Fruit fly (Drosophila melanogaster): ENCODE measurements around the gene CG5122.

CG5122 gene

DNA sequence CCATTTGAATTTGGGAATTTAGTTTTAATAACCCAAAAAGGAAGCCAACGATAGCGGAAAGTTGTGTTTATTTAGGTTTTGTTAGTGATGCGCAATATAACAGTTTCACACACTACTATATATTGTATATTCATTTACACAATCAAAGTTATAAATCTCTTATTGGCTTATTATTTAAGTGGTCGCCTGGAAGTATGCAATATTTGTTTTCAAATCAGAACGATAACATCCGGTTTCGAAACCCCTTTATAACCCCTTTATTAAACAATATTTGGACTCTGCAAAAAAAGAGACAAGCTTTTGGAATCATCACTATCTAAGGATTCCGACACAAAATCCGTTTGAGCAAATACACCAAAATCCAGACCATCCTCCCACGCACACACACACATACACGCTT is 27.5 kb downstream of the CG5122 start:
- peak; percentile 22 for TF ChIP-seq CG15514 (GFP tag; optimal IDR thresholded peaks at IDR 0.05)
- peak; percentile 1 for TF ChIP-seq CG12659 (GFP tag; optimal IDR thresholded peaks at IDR 0.05)
- peak; percentile 42 for TF ChIP-seq Meics (GFP tag; optimal IDR thresholded peaks at IDR 0.05)
- TF ChIP-seq dati (GFP tag; IDR thresholded peaks at IDR 0.05) = no peak
- peak; percentile 48 for TF ChIP-seq BtbVII (GFP tag; optimal IDR thresholded peaks at IDR 0.05)
- peak; percentile 11 for TF ChIP-seq CG6254 (GFP tag; optimal IDR thresholded peaks at IDR 0.05)
- TF ChIP-seq Asciz (GFP tag; optimal IDR thresholded peaks at IDR 0.05) = peak; percentile 28
- TF ChIP-seq CG7987 (GFP tag; optimal IDR thresholded peaks at IDR 0.05) = peak; percentile 33
- no peak for TF ChIP-seq CG7271 (tag; optimal IDR thresholded peaks at IDR 0.05)
- 0 out of 2 replicates have a peak, but pooled peaks have one; percentile 31 for TF ChIP-seq CG16779 (GFP tag; IDR thresholded peaks at IDR 0.05)
- TF ChIP-seq CG34376 (GFP tag; optimal IDR thresholded peaks at IDR 0.05) = peak; percentile 34
- no peak for TF ChIP-seq CG10209 (GFP tag; optimal IDR thresholded peaks at IDR 0.05)
- TF ChIP-seq CG3163 (GFP tag; optimal IDR thresholded peaks at IDR 0.05) = no peak
- peak; percentile 51 for TF ChIP-seq CG3281 (GFP tag; optimal IDR thresholded peaks at IDR 0.05)
- peak; percentile 21 for TF ChIP-seq cg (GFP tag; optimal IDR thresholded peaks at IDR 0.05)
- peak; percentile 14 for TF ChIP-seq CG2116 (GFP tag; optimal IDR thresholded peaks at IDR 0.05)
- TF ChIP-seq BEAF-32 (GFP tag; optimal IDR thresholded peaks at IDR 0.05) = no peak
- TF ChIP-seq CG15011 (GFP tag; optimal IDR thresholded peaks at IDR 0.05) = no peak
- peak; percentile 7 for TF ChIP-seq NfI (GFP tag; optimal IDR thresholded peaks at IDR 0.05)
- peak; percentile 67 for TF ChIP-seq CG13296 (GFP tag; optimal IDR thresholded peaks at IDR 0.05)
- peak; percentile 11 for TF ChIP-seq MTF-1 (GFP tag; optimal IDR thresholded peaks at IDR 0.05; ENCODE audit: borderline replicate concordance)
- no peak for TF ChIP-seq CG11247 (GFP tag; IDR thresholded peaks at IDR 0.05)
- peak; percentile 8 for TF ChIP-seq CG12219 (GFP tag; optimal IDR thresholded peaks at IDR 0.05)
- peak; percentile 59 for TF ChIP-seq sens (GFP tag)
- TF ChIP-seq zfh2 (GFP tag; optimal IDR thresholded peaks at IDR 0.05) = no peak
- TF ChIP-seq pan (optimal IDR thresholded peaks at IDR 0.05) = no peak
- peak in 1 of 2 experiments; percentile 15 for TF ChIP-seq pan (GFP tag; optimal IDR thresholded peaks at IDR 0.05 in 1 of 2, IDR thresholded peaks at IDR 0.05 in 1 of 2)
- peak in 1 of 2 experiments; percentile 89 for TF ChIP-seq insv (GFP tag; optimal IDR thresholded peaks at IDR 0.05)
- peak; percentile 60 for TF ChIP-seq lab (GFP tag; optimal IDR thresholded peaks at IDR 0.05)
- TF ChIP-seq Fer1 (GFP tag; optimal IDR thresholded peaks at IDR 0.05) = peak; percentile 38
- TF ChIP-seq CG32532 (GFP tag; IDR thresholded peaks at IDR 0.05) = peak; percentile 33; the same call in 1 of the 2 replicates
- TF ChIP-seq mirr (GFP tag; optimal IDR thresholded peaks at IDR 0.05) = peak; percentile 51
- TF ChIP-seq stwl (tag; optimal IDR thresholded peaks at IDR 0.05) = peak; percentile 26
- TF ChIP-seq so (GFP tag; IDR thresholded peaks at IDR 0.05) = no peak
- no peak for TF ChIP-seq ttk (GFP tag; IDR thresholded peaks at IDR 0.05)
- peak; percentile 6 for TF ChIP-seq bcd (GFP tag; optimal IDR thresholded peaks at IDR 0.05)
- peak; percentile 39 for TF ChIP-seq Fer3 (tag; optimal IDR thresholded peaks at IDR 0.05)
- TF ChIP-seq Med (GFP tag) = peak; percentile 87
- no peak for TF ChIP-seq Hsf (GFP tag; optimal IDR thresholded peaks at IDR 0.05)
- TF ChIP-seq CG6854 (GFP tag; optimal IDR thresholded peaks at IDR 0.05) = peak; percentile 3
- peak; percentile 15 for TF ChIP-seq Elba2 (GFP tag; optimal IDR thresholded peaks at IDR 0.05)
- TF ChIP-seq HHEX (GFP tag; optimal IDR thresholded peaks at IDR 0.05) = peak; percentile 51
- TF ChIP-seq CG12155 (GFP tag; optimal IDR thresholded peaks at IDR 0.05) = no peak
- TF ChIP-seq Ets97D (GFP tag; optimal IDR thresholded peaks at IDR 0.05) = peak; percentile 90
- TF ChIP-seq CG12071 (GFP tag; optimal IDR thresholded peaks at IDR 0.05) = peak; percentile 6
- TF ChIP-seq onecut (GFP tag; IDR thresholded peaks at IDR 0.05) = 0 out of 2 replicates have a peak, but pooled peaks have one; percentile 11
- peak; percentile 34 for TF ChIP-seq nau (GFP tag; optimal IDR thresholded peaks at IDR 0.05)
- peak; percentile 36 for TF ChIP-seq CG6813 (GFP tag; optimal IDR thresholded peaks at IDR 0.05)
- peak; percentile 1 for TF ChIP-seq Nf-YC (tag; optimal IDR thresholded peaks at IDR 0.05)
